Worm (Caenorhabditis elegans): ENCODE measurements around the gene srv-8.

srv-8 gene

DNA sequence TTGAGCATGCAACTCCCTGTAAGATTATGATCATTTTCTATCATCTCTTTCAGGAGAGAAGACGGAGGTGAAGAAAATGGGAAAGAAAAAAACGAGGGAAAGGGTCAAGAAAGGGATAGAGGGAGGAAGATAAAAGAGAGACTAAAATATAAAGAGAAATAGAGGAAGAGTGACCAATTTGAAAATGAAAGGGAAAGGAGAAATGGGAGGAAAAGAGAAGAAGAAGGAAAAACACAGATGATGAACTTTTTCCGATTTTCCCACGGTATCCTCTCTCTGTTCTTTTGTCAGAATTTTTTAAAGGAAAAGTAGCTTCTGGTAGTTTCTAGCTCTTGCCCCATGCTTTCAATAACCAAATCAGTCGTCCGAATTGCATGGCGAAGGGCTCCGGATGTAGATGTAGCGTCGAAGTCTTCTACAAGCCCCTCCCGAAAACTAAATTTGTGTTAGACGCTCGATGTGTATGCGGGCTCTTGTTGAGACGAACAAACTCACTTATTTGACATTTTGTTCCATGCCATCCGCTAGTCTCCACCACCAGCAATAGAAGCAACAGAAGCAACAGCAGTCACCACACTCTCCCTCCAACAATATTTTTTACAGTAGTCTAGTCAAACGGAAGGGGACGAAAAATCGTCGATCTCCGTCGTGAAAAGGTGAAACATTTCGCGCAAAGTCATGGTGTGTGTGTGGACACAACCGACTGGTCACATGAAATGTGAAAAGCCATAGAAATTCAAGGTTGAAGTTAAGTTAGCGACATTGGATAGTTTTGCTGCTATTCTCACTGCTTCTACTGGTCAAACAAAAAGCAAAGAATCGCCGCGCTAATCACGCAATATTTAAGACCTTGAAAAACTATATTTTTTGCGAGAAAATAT, 28.9 kb downstream of the srv-8 start, which contains the start of gene somi-1:
somi-1 (minus strand) TSS at position 18 of the 881 bp plus-strand sequence.
- TF ChIP-seq pag-3 (tag; optimal IDR thresholded peaks at IDR 0.05; ENCODE audit: borderline replicate concordance) (no peak), fkh-10 (GFP tag; optimal IDR thresholded peaks at IDR 0.05) (no peak), tbx-2 (tag; optimal IDR thresholded peaks at IDR 0.05) (peak; percentile 6), dmd-4 (tag; optimal IDR thresholded peaks at IDR 0.05; ENCODE audit: borderline replicate concordance) (no peak), nfya-1 (tag; optimal IDR thresholded peaks at IDR 0.05) (no peak), zip-5 (tag; optimal IDR thresholded peaks at IDR 0.05) (no peak), hlh-15 (tag; optimal IDR thresholded peaks at IDR 0.05) (no peak), elt-4 (tag; optimal IDR thresholded peaks at IDR 0.05) (no peak), unc-42 (tag; optimal IDR thresholded peaks at IDR 0.05) (peak; percentile 98), nhr-232 (tag; optimal IDR thresholded peaks at IDR 0.05) (no peak), che-1 (tag; optimal IDR thresholded peaks at IDR 0.05) (no peak), unc-55 (GFP tag; optimal IDR thresholded peaks at IDR 0.05) (no peak), nhr-11 (tag; optimal IDR thresholded peaks at IDR 0.05) (no peak), F13H6.1 (tag; optimal IDR thresholded peaks at IDR 0.05) (no peak), ceh-31 (tag; optimal IDR thresholded peaks at IDR 0.05) (peak; percentile 28), lim-6 (tag; optimal IDR thresholded peaks at IDR 0.05) (no peak)

DNA sequence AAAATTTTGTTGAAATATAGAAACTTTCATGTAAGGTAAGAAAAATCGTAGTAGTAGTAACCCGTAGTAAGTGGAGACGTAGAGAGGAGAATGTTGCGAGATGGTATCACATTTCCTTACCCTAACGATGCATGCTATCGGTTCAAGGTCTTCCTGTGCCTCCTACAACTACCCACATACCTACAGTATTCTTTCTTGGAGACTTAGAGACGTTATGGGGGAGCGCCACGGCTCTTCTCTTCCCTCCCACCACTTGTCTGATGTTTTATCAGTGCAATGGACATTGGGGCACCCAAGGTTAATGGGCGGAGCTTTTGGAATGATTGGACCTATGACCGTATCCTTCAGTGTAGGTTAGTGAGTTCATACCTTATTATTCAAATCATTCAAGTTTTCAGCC, 29.6 kb downstream of the srv-8 start:
- TF ChIP-seq fax-1 (tag; optimal IDR thresholded peaks at IDR 0.05) (no peak), nfya-1 (tag; optimal IDR thresholded peaks at IDR 0.05) (peak; percentile 22)

DNA sequence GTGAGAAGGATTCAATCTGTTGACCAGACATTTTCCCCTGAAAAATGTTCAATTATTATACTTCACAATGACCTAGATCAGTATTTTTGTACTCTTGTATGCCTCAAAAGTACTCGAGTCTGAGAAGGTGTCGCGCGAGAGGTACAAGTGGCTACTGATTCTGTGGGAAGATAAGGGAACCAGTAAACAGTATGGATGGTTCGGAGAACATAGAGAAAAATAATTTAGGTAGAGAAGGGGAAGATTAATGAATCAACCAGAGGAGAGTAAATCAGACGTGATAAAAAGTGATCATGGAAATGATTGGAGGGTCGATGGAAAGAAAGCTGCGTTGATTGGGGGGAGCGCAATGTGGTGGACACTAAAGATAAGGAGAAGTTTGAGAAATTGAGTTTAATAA, 31.1 kb downstream of the srv-8 start:
- TF ChIP-seq ceh-18 (tag; optimal IDR thresholded peaks at IDR 0.05), result no peak
- no peak for TF ChIP-seq ceh-30 (tag; optimal IDR thresholded peaks at IDR 0.05)
- no peak for TF ChIP-seq elt-4 (tag; optimal IDR thresholded peaks at IDR 0.05)
- TF ChIP-seq fkh-6 (tag; optimal IDR thresholded peaks at IDR 0.05), result no peak
- TF ChIP-seq ceh-14 (tag; optimal IDR thresholded peaks at IDR 0.05), result no peak
- no peak for TF ChIP-seq npax-4 (tag; optimal IDR thresholded peaks at IDR 0.05)
- TF ChIP-seq sox-2 (GFP tag; IDR thresholded peaks at IDR 0.05), result no peak
- no peak for TF ChIP-seq zip-5 (tag; optimal IDR thresholded peaks at IDR 0.05)
- TF ChIP-seq madf-2 (tag; optimal IDR thresholded peaks at IDR 0.05), result no peak
- TF ChIP-seq C38D4.7 (GFP tag; optimal IDR thresholded peaks at IDR 0.05), result no peak
- TF ChIP-seq ztf-16 (tag; optimal IDR thresholded peaks at IDR 0.05), result no peak
- TF ChIP-seq ama-1 (optimal IDR thresholded peaks at IDR 0.05), result no peak
- TF ChIP-seq sox-4 (tag; optimal IDR thresholded peaks at IDR 0.05), result no peak
- no peak for TF ChIP-seq K02D7.2 (tag; optimal IDR thresholded peaks at IDR 0.05)
- TF ChIP-seq ceh-22 (tag; optimal IDR thresholded peaks at IDR 0.05), result no peak
- no peak for TF ChIP-seq tbx-2 (tag; optimal IDR thresholded peaks at IDR 0.05)
- TF ChIP-seq rnt-1 (tag; optimal IDR thresholded peaks at IDR 0.05), result no peak
- TF ChIP-seq unc-55 (GFP tag; optimal IDR thresholded peaks at IDR 0.05), result no peak
- TF ChIP-seq pat-9 (tag; optimal IDR thresholded peaks at IDR 0.05), result no peak

DNA sequence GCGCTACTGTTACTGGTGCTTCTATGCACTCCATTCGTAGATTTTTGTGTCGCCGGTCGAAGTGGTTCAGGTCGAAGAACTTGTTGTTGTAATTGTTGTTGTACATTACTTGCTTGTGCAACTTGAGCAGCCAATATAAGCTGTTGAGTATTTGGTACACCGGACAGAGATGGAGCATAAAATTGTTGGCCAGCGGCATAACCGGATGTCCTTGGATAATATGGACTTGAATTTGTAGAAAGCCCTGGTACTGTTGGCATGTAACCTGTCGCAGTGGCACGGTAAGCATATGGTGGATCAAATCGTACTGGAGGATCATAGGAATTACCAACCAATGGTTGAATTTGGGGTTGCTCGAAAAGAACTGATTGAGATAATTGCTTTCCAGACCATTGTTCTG, 31.6 kb downstream of the srv-8 start:
- TF ChIP-seq gmeb-2 (tag; optimal IDR thresholded peaks at IDR 0.05), result no peak
- TF ChIP-seq ztf-16 (tag; optimal IDR thresholded peaks at IDR 0.05), result no peak
- no peak for TF ChIP-seq ceh-6 (GFP tag; optimal IDR thresholded peaks at IDR 0.05)
- no peak for TF ChIP-seq ceh-30 (tag; optimal IDR thresholded peaks at IDR 0.05)
- no peak for TF ChIP-seq ahr-1 (tag; optimal IDR thresholded peaks at IDR 0.05)
- no peak for TF ChIP-seq T23F11.4 (GFP tag; optimal IDR thresholded peaks at IDR 0.05)
- TF ChIP-seq tbx-7 (tag; optimal IDR thresholded peaks at IDR 0.05), result no peak
- no peak for TF ChIP-seq fax-1 (tag; optimal IDR thresholded peaks at IDR 0.05)
- no peak for TF ChIP-seq dve-1 (tag; optimal IDR thresholded peaks at IDR 0.05)
- no peak for TF ChIP-seq nfya-1 (tag; optimal IDR thresholded peaks at IDR 0.05)
- TF ChIP-seq ama-1 (optimal IDR thresholded peaks at IDR 0.05), result no peak
- no peak for TF ChIP-seq sox-2 (GFP tag; IDR thresholded peaks at IDR 0.05)
- TF ChIP-seq hlh-13 (GFP tag; optimal IDR thresholded peaks at IDR 0.05), result no peak
- no peak for TF ChIP-seq ets-4 (tag; optimal IDR thresholded peaks at IDR 0.05)

Data from whole organism, late embryonic.